Fruit fly (Drosophila melanogaster) whole organism, prepupa: ENCODE data around the gene CG31465.

Source experiments
- Blimp-1 ChIP-seq: fragments of 200-800 bp; sonication (Bioruptor generic); optimal IDR thresholded peaks from 3 replicates; lab custom pipeline; 2017; ENCODE audit warnings: missing biosample characterization, missing genetic modification characterization, mild to moderate bottlenecking, moderate library complexity, missing genetic modification reagents
- CG11294 ChIP-seq: fragments of 200-800 bp; sonication (Bioruptor generic); IDR thresholded peaks from 2 replicates; pipeline ENCODE4 v1.3.6; 2022; ENCODE audit warnings: missing biosample characterization, missing genetic modification characterization
- CG11762 ChIP-seq: fragments of 200-800 bp; sonication (Bioruptor generic); optimal IDR thresholded peaks from 3 replicates; lab custom pipeline; 2016; ENCODE audit warnings: missing biosample characterization, missing genetic modification characterization; ENCODE audit not compliant: insufficient read depth
- CG11902 ChIP-seq: fragments of 200-800 bp; sonication (Bioruptor generic); optimal IDR thresholded peaks from 3 replicates; lab custom pipeline; 2016; ENCODE audit warnings: missing biosample characterization, missing genetic modification characterization
- CG15336 ChIP-seq: fragments of 200-800 bp; sonication (Bioruptor generic); IDR thresholded peaks from 2 replicates; pipeline ENCODE4 v1.3.6; 2022; ENCODE audit warnings: missing biosample characterization, missing genetic modification characterization
- CG1621 ChIP-seq: fragments of 200-800 bp; sonication (Bioruptor generic); optimal IDR thresholded peaks from 3 replicates; lab custom pipeline; 2018; ENCODE audit warnings: missing biosample characterization, mild to moderate bottlenecking, missing genetic modification characterization
- CG16779 ChIP-seq: fragments of 200-800 bp; sonication (Bioruptor generic); optimal IDR thresholded peaks from 3 replicates; lab custom pipeline; 2017; ENCODE audit warnings: missing biosample characterization, mild to moderate bottlenecking, missing genetic modification characterization
- CG3032 ChIP-seq: fragments of 200-800 bp; optimal IDR thresholded peaks from 2 replicates; lab custom pipeline; 2019; ENCODE audit warnings: missing biosample characterization, mild to moderate bottlenecking, missing genetic modification characterization, moderate library complexity
- CG31627 ChIP-seq: fragments of 200-800 bp; sonication (Bioruptor generic); optimal IDR thresholded peaks from 3 replicates; lab custom pipeline; 2016; ENCODE audit warnings: missing biosample characterization, missing genetic modification characterization
- CG32006 ChIP-seq: fragments of 200-800 bp; sonication (Bioruptor generic); optimal IDR thresholded peaks from 3 replicates; lab custom pipeline; 2017; ENCODE audit warnings: missing biosample characterization, mild to moderate bottlenecking, missing genetic modification characterization
- CG34406 ChIP-seq: fragments of 200-800 bp; sonication (Bioruptor generic); optimal IDR thresholded peaks from 3 replicates; lab custom pipeline; 2016; ENCODE audit warnings: missing biosample characterization, missing genetic modification characterization
- CG3919 ChIP-seq: fragments of 200-800 bp; sonication (Bioruptor generic); optimal IDR thresholded peaks from 3 replicates; lab custom pipeline; 2016; ENCODE audit warnings: missing biosample characterization, missing genetic modification characterization
- CG6163 ChIP-seq: fragments of 200-800 bp; sonication (Bioruptor generic); IDR thresholded peaks from 3 replicates; pipeline ENCODE4 v1.3.6; 2022; ENCODE audit warnings: missing biosample characterization, missing genetic modification characterization
- CG6276 ChIP-seq: fragments of 200-800 bp; sonication (Bioruptor generic); optimal IDR thresholded peaks from 2 replicates; lab custom pipeline; 2017; ENCODE audit warnings: missing biosample characterization, mild to moderate bottlenecking, missing genetic modification characterization
- CG6792 ChIP-seq: fragments of 200-800 bp; sonication (Bioruptor generic); optimal IDR thresholded peaks from 3 replicates; lab custom pipeline; 2016; ENCODE audit warnings: missing biosample characterization, missing genetic modification characterization
- CG6808 ChIP-seq: fragments of 200-800 bp; sonication (Bioruptor generic); optimal IDR thresholded peaks from 3 replicates; lab custom pipeline; 2017; ENCODE audit warnings: missing biosample characterization, missing genetic modification characterization, mild to moderate bottlenecking, moderate library complexity, missing genetic modification reagents
- CG6854 ChIP-seq: fragments of 200-800 bp; sonication (Bioruptor generic); optimal IDR thresholded peaks from 2 replicates; lab custom pipeline; 2017; ENCODE audit warnings: missing biosample characterization, mild to moderate bottlenecking, missing genetic modification characterization
- CG7368 ChIP-seq: fragments of 200-800 bp; sonication (Bioruptor generic); optimal IDR thresholded peaks from 3 replicates; lab custom pipeline; 2016; ENCODE audit warnings: missing biosample characterization, missing genetic modification characterization
- CG8119 ChIP-seq: fragments of 200-800 bp; sonication (Bioruptor generic); IDR thresholded peaks from 3 replicates; pipeline ENCODE4 v1.3.6; 2022; ENCODE audit warnings: missing biosample characterization, missing genetic modification characterization
- CG8632 ChIP-seq: fragments of 200-800 bp; sonication (Bioruptor generic); optimal IDR thresholded peaks from 3 replicates; lab custom pipeline; 2016; ENCODE audit warnings: missing biosample characterization, missing genetic modification characterization
- CG9139 ChIP-seq: fragments of 200-800 bp; sonication (Bioruptor generic); optimal IDR thresholded peaks from 3 replicates; lab custom pipeline; 2017; ENCODE audit warnings: missing biosample characterization, mild to moderate bottlenecking, missing genetic modification characterization
- Eip75B ChIP-seq: fragments of 200-800 bp; sonication (Bioruptor generic); optimal IDR thresholded peaks from 3 replicates; lab custom pipeline; 2016; ENCODE audit warnings: missing biosample characterization, missing genetic modification characterization
- Ets21C ChIP-seq: fragments of 200-800 bp; sonication (Bioruptor generic); optimal IDR thresholded peaks from 3 replicates; lab custom pipeline; 2016; ENCODE audit warnings: missing biosample characterization, missing genetic modification characterization
- Gug ChIP-seq: fragments of 200-800 bp; sonication (Bioruptor generic); IDR thresholded peaks from 2 replicates; pipeline ENCODE4 v1.3.6; 2022; ENCODE audit warnings: missing biosample characterization, missing genetic modification characterization
- Hr38 ChIP-seq: sonication (Bioruptor generic); optimal IDR thresholded peaks from 2 replicates; lab custom pipeline; 2016; ENCODE audit warnings: missing biosample characterization, missing genetic modification characterization
- Hr39 ChIP-seq: fragments of 200-800 bp; sonication (Bioruptor generic); optimal IDR thresholded peaks from 2 replicates; lab custom pipeline; 2016; ENCODE audit warnings: missing biosample characterization, missing genetic modification characterization
- Lpt ChIP-seq: fragments of 200-800 bp; sonication (Bioruptor generic); optimal IDR thresholded peaks from 3 replicates; lab custom pipeline; 2016; ENCODE audit warnings: missing biosample characterization, missing genetic modification characterization
- Met ChIP-seq: fragments of 200-800 bp; sonication (Bioruptor generic); optimal IDR thresholded peaks from 3 replicates; lab custom pipeline; 2016; ENCODE audit warnings: missing biosample characterization, missing genetic modification characterization
- Smox ChIP-seq: fragments of 200-800 bp; sonication (Bioruptor generic); optimal IDR thresholded peaks from 3 replicates; lab custom pipeline; 2016; ENCODE audit warnings: missing biosample characterization, missing genetic modification characterization
- Sox102F ChIP-seq: fragments of 200-800 bp; sonication (Bioruptor generic); optimal IDR thresholded peaks from 2 replicates; lab custom pipeline; 2016; ENCODE audit warnings: missing biosample characterization, mild to moderate bottlenecking, missing genetic modification characterization
- Sox14 ChIP-seq: fragments of 200-800 bp; sonication (Bioruptor generic); optimal IDR thresholded peaks from 3 replicates; lab custom pipeline; 2016; ENCODE audit warnings: missing biosample characterization, missing genetic modification characterization
- Sox15 ChIP-seq: fragments of 200-800 bp; sonication (Bioruptor generic); optimal IDR thresholded peaks from 3 replicates; lab custom pipeline; 2016; ENCODE audit warnings: missing biosample characterization, missing genetic modification characterization
- achi ChIP-seq: fragments of 200-800 bp; sonication (Bioruptor generic); optimal IDR thresholded peaks from 3 replicates; lab custom pipeline; 2016; ENCODE audit warnings: missing biosample characterization, missing genetic modification characterization
- acj6 ChIP-seq: fragments of 200-800 bp; sonication (Bioruptor generic); optimal IDR thresholded peaks from 3 replicates; lab custom pipeline; 2016; ENCODE audit warnings: missing biosample characterization, missing genetic modification characterization
- cyc ChIP-seq: fragments of 200-800 bp; sonication (Bioruptor generic); optimal IDR thresholded peaks from 3 replicates; lab custom pipeline; 2016; ENCODE audit warnings: missing biosample characterization, missing genetic modification characterization
- dac ChIP-seq: fragments of 200-800 bp; sonication (Bioruptor generic); optimal IDR thresholded peaks from 2 replicates; lab custom pipeline; 2017; ENCODE audit warnings: missing biosample characterization, mild to moderate bottlenecking, missing genetic modification characterization
- dsx ChIP-seq: fragments of 200-800 bp; optimal IDR thresholded peaks from 3 replicates; lab custom pipeline; 2019; ENCODE audit warnings: missing biosample characterization, mild to moderate bottlenecking, missing genetic modification characterization, moderate library complexity; ENCODE audit not compliant: poor library complexity, severe bottlenecking
- eg ChIP-seq: fragments of 200-800 bp; sonication (Bioruptor generic); IDR thresholded peaks from 3 replicates; pipeline ENCODE4 v1.3.6; 2022; ENCODE audit warnings: missing biosample characterization, missing genetic modification characterization
- esn ChIP-seq: fragments of 200-800 bp; sonication (Bioruptor generic); optimal IDR thresholded peaks from 2 replicates; lab custom pipeline; 2016; ENCODE audit warnings: missing biosample characterization, mild to moderate bottlenecking, missing genetic modification characterization, moderate library complexity
- fd59A ChIP-seq: fragments of 200-800 bp; sonication (Bioruptor generic); optimal IDR thresholded peaks from 2 replicates; lab custom pipeline; 2017; ENCODE audit warnings: missing biosample characterization, mild to moderate bottlenecking, missing genetic modification characterization, missing genetic modification reagents
- fd85E ChIP-seq: fragments of 200-800 bp; sonication (Bioruptor generic); optimal IDR thresholded peaks from 3 replicates; lab custom pipeline; 2016; ENCODE audit warnings: missing biosample characterization, missing genetic modification characterization
- fkh ChIP-seq: fragments of 200-800 bp; sonication (Bioruptor generic); optimal IDR thresholded peaks from 3 replicates; lab custom pipeline; 2017; ENCODE audit warnings: missing biosample characterization, mild to moderate bottlenecking, missing genetic modification characterization, moderate library complexity
- net ChIP-seq: fragments of 200-800 bp; sonication (Bioruptor generic); optimal IDR thresholded peaks from 3 replicates; lab custom pipeline; 2016; ENCODE audit warnings: missing biosample characterization, missing genetic modification characterization
- pdm3 ChIP-seq: fragments of 200-800 bp; sonication (Bioruptor generic); optimal IDR thresholded peaks from 3 replicates; lab custom pipeline; 2016; ENCODE audit warnings: missing biosample characterization, missing genetic modification characterization
- salr ChIP-seq, 2 experiments: fragments of 200-800 bp; sonication (Bioruptor generic); optimal IDR thresholded peaks; 3 replicates each; lab custom pipeline; 2016 to 2018; ENCODE audit warnings: missing biosample characterization in 2 of 2, missing genetic modification characterization in 2 of 2, mild to moderate bottlenecking in 1 of 2
- ss ChIP-seq, 2 experiments: fragments of 200-800 bp; sonication (Bioruptor generic); optimal IDR thresholded peaks; 2 replicates in 1 of 2; 3 replicates in 1 of 2; lab custom pipeline; 2017 to 2018; ENCODE audit warnings: mild to moderate bottlenecking in 2 of 2, missing biosample characterization in 2 of 2, missing genetic modification characterization in 2 of 2, moderate library complexity in 1 of 2
- vri ChIP-seq: fragments of 200-800 bp; sonication (Bioruptor generic); optimal IDR thresholded peaks from 3 replicates; lab custom pipeline; 2016; ENCODE audit warnings: missing biosample characterization, mild to moderate bottlenecking, missing genetic modification characterization

CG31465 gene

dm6 chr3R:21838505-21838956 lies 42.1 kb upstream of the CG31465 start (continued):
- TF ChIP-seq CG1621 (peak; percentile 78), CG6854 (GFP tag; lab: Kevin White, UChicago) (no peak), CG3032 (tag; lab: Kevin White, UChicago) (peak; percentile 87), CG6163 (GFP tag; lab: Robert Waterston, UW) (peak; percentile 78), Eip75B (GFP tag; lab: Kevin White, UChicago) (peak; percentile 93), esn (GFP tag; lab: Kevin White, UChicago) (peak; percentile 95), cyc (GFP tag; lab: Kevin White, UChicago) (peak; percentile 82), CG6808 (GFP tag; lab: Kevin White, UChicago) (peak; percentile 89), CG8632 (GFP tag; lab: Kevin White, UChicago) (peak; percentile 86), CG11902 (GFP tag; lab: Kevin White, UChicago) (peak; percentile 64), CG6276 (GFP tag; lab: Kevin White, UChicago) (peak; percentile 72), fd85E (GFP tag; lab: Kevin White, UChicago) (no peak), Sox102F (peak; percentile 90), acj6 (GFP tag; lab: Kevin White, UChicago) (peak; percentile 87), fkh (no peak), CG7368 (GFP tag; lab: Kevin White, UChicago) (peak; percentile 55)
- TF ChIP-seq, all 60 proteins: peak for 56

- TF ChIP-seq Sox15 (GFP tag; lab: Kevin White, UChicago) = no peak
- TF ChIP-seq CG3919 (GFP tag; lab: Kevin White, UChicago) = peak; percentile 68
- TF ChIP-seq CG6163 (GFP tag; lab: Robert Waterston, UW) = no peak; the same call in 2 of the 3 replicates
- TF ChIP-seq Gug (GFP tag; lab: Robert Waterston, UW) = no peak
- 0 out of 3 replicates have a peak, but pooled peaks have one; percentile 50 for TF ChIP-seq eg (GFP tag; lab: Robert Waterston, UW)
- TF ChIP-seq CG34406 (GFP tag; lab: Kevin White, UChicago) = peak; percentile 86
- peak; percentile 20 for TF ChIP-seq CG11762 (GFP tag; lab: Kevin White, UChicago)
- peak; percentile 64 for TF ChIP-seq esn (GFP tag; lab: Kevin White, UChicago)
- no peak for TF ChIP-seq Hr39 (GFP tag; lab: Kevin White, UChicago)
- peak; percentile 23 for TF ChIP-seq CG31627 (GFP tag; lab: Kevin White, UChicago)
- TF ChIP-seq CG3032 (tag; lab: Kevin White, UChicago) = peak; percentile 91
- peak; percentile 19 for TF ChIP-seq CG7368 (GFP tag; lab: Kevin White, UChicago)
- TF ChIP-seq Sox14 (GFP tag; lab: Kevin White, UChicago) = no peak
- TF ChIP-seq Lpt (GFP tag; lab: Kevin White, UChicago) = peak; percentile 26
- TF ChIP-seq Smox = peak; percentile 41
- peak; percentile 79 for TF ChIP-seq CG32006
- TF ChIP-seq pdm3 (GFP tag; lab: Kevin White, UChicago) = peak; percentile 35
- TF ChIP-seq CG6792 (GFP tag; lab: Kevin White, UChicago) = peak; percentile 12
- peak; percentile 12 for TF ChIP-seq Blimp-1 (GFP tag; lab: Kevin White, UChicago)
- peak; percentile 79 for TF ChIP-seq CG15336 (GFP tag; lab: Robert Waterston, UW)
- no peak for TF ChIP-seq Ets21C (GFP tag; lab: Kevin White, UChicago)
- peak; percentile 10 for TF ChIP-seq CG1621
- peak; percentile 24 for TF ChIP-seq Met (GFP tag; lab: Kevin White, UChicago)
- no peak for TF ChIP-seq CG11902 (GFP tag; lab: Kevin White, UChicago)
- peak; percentile 75 to 88 for TF ChIP-seq ss (GFP tag; optimal IDR thresholded peaks at IDR 0.05; lab: Kevin White, UChicago)
- TF ChIP-seq CG8632 (GFP tag; lab: Kevin White, UChicago) = peak; percentile 87
- TF ChIP-seq fd85E (GFP tag; lab: Kevin White, UChicago) = no peak
- TF ChIP-seq dac (GFP tag; lab: Kevin White, UChicago) = no peak
- TF ChIP-seq CG11294 (GFP tag; lab: Robert Waterston, UW) = no peak
- peak; percentile 42 to 78 for TF ChIP-seq salr (GFP tag; optimal IDR thresholded peaks at IDR 0.05; lab: Kevin White, UChicago)
- peak; percentile 80; the same call in 2 of the 3 replicates for TF ChIP-seq CG8119
- TF ChIP-seq Sox102F = no peak
- TF ChIP-seq CG6854 (GFP tag; lab: Kevin White, UChicago) = no peak
- TF ChIP-seq achi (GFP tag; lab: Kevin White, UChicago) = peak; percentile 82
- peak; percentile 69 for TF ChIP-seq CG9139
- peak; percentile 72 for TF ChIP-seq acj6 (GFP tag; lab: Kevin White, UChicago)
- peak; percentile 17 for TF ChIP-seq fd59A (GFP tag; lab: Kevin White, UChicago)
- TF ChIP-seq CG16779 = peak; percentile 35
- no peak for TF ChIP-seq Hr38 (GFP tag; lab: Kevin White, UChicago)
- TF ChIP-seq dsx = peak; percentile 91
- no peak for TF ChIP-seq vri (GFP tag; lab: Kevin White, UChicago)
- TF ChIP-seq net (GFP tag; lab: Kevin White, UChicago) = peak; percentile 60
Measured at dm6 chr3R:21839636-21840035, 41.0 kb upstream of the CG31465 start.
